Worm (Caenorhabditis elegans) whole organism, L4 larva: Measurements from ENCODE around the gene dylt-3.

ENCODE experiments used
- D1046.2 ChIP-seq: fragments of 200-800 bp; sonication (Bioruptor generic); IDR thresholded peaks from 2 replicates; pipeline ENCODE4 v1.3.6; 2022; ENCODE audit warnings: missing genetic modification characterization, missing compliant biosample characterization
- R02D3.7 ChIP-seq: fragments of 150-350 bp; sonication (generic microtip); optimal IDR thresholded peaks from 3 replicates; lab custom pipeline; 2014; ENCODE audit warnings: missing biosample characterization, missing genetic modification characterization
- T26A8.4 ChIP-seq: fragments of 200-800 bp; sonication (Bioruptor generic); IDR thresholded peaks from 2 replicates; pipeline ENCODE4 v1.3.6; 2022; ENCODE audit warnings: missing genetic modification characterization, missing compliant biosample characterization
- Y48G9A.11 ChIP-seq: fragments of 200-800 bp; sonication (Bioruptor generic); IDR thresholded peaks from 2 replicates; pipeline ENCODE4 v1.3.6; 2022; ENCODE audit warnings: missing genetic modification reagents, missing genetic modification characterization, missing compliant biosample characterization
- ZK337.2 ChIP-seq: fragments of 200-800 bp; sonication (Bioruptor generic); IDR thresholded peaks from 2 replicates; pipeline ENCODE4 v1.3.6; 2022; ENCODE audit warnings: missing genetic modification reagents, missing genetic modification characterization, missing compliant biosample characterization
- ZK546.5 ChIP-seq, 2 experiments: sonication (generic microtip); optimal IDR thresholded peaks; 2 replicates each; lab custom pipeline; 2017; ENCODE audit warnings: missing biosample characterization in 2 of 2, missing genetic modification characterization in 2 of 2
- aha-1 ChIP-seq: fragments of 150-350 bp; peaks from one replicate; lab custom pipeline; 2014; ENCODE audit warnings: missing biosample characterization, missing genetic modification characterization
- aly-2 ChIP-seq: sonication (generic microtip); optimal IDR thresholded peaks from 2 replicates; lab custom pipeline; 2018; ENCODE audit warnings: missing biosample characterization, missing genetic modification characterization
- arid-1 ChIP-seq: fragments of 200-800 bp; sonication (Bioruptor generic); conservative IDR thresholded peaks from 2 replicates; pipeline ENCODE4 v1.3.6; 2022; ENCODE audit warnings: missing genetic modification reagents, missing genetic modification characterization, missing compliant biosample characterization
- ceh-28 ChIP-seq: fragments of 150-350 bp; optimal IDR thresholded peaks from 2 replicates; lab custom pipeline; 2014; ENCODE audit warnings: missing biosample characterization, missing genetic modification reagents, missing genetic modification characterization
- ceh-62 ChIP-seq: sonication (generic microtip); optimal IDR thresholded peaks from 2 replicates; lab custom pipeline; 2017; ENCODE audit warnings: missing biosample characterization, missing genetic modification characterization
- daf-12 ChIP-seq: fragments of 150-350 bp; optimal IDR thresholded peaks from 2 replicates; lab custom pipeline; 2014; ENCODE audit warnings: missing biosample characterization, missing genetic modification reagents, missing genetic modification characterization
- daf-16 ChIP-seq, 3 experiments: sonication (generic microtip); optimal IDR thresholded peaks; 2 replicates each; lab custom pipeline; 2016 to 2017; ENCODE audit warnings: missing genetic modification characterization in 3 of 3, missing genetic modification reagents in 3 of 3, mild to moderate bottlenecking in 2 of 3, missing compliant biosample characterization in 2 of 3, missing biosample characterization in 1 of 3, moderate library complexity in 1 of 3
- fkh-10 ChIP-seq: fragments of 150-350 bp; optimal IDR thresholded peaks from 2 replicates; lab custom pipeline; 2014; ENCODE audit warnings: missing biosample characterization, missing genetic modification reagents, missing genetic modification characterization
- hlh-11 ChIP-seq: fragments of 200-800 bp; sonication (Bioruptor generic); optimal IDR thresholded peaks from 2 replicates; lab custom pipeline; 2018; ENCODE audit warnings: mild to moderate bottlenecking, missing genetic modification characterization, missing compliant biosample characterization
- lin-13 ChIP-seq: fragments of 150-350 bp; optimal IDR thresholded peaks from 2 replicates; lab custom pipeline; 2014; ENCODE audit warnings: missing biosample characterization, missing genetic modification reagents, missing genetic modification characterization
- lir-3 ChIP-seq: sonication (generic microtip); optimal IDR thresholded peaks from 2 replicates; lab custom pipeline; 2016; ENCODE audit warnings: mild to moderate bottlenecking, missing genetic modification characterization, missing compliant biosample characterization
- mdl-1 ChIP-seq, 2 experiments: fragments of 150-350 bp in 1 of 2; sonication (generic microtip) in 1 of 2; optimal IDR thresholded peaks; 2 replicates each; lab custom pipeline; 2014 to 2017; ENCODE audit warnings: missing biosample characterization in 2 of 2, missing genetic modification characterization in 2 of 2
- mep-1 ChIP-seq: fragments of 150-350 bp; sonication (generic microtip); optimal IDR thresholded peaks from 3 replicates; lab custom pipeline; 2014; ENCODE audit warnings: missing biosample characterization, missing genetic modification characterization
- nhr-10 ChIP-seq: fragments of 150-350 bp; optimal IDR thresholded peaks from 2 replicates; lab custom pipeline; 2014; ENCODE audit warnings: missing biosample characterization, missing genetic modification characterization
- nhr-102 ChIP-seq: sonication (generic microtip); optimal IDR thresholded peaks from 2 replicates; lab custom pipeline; 2016; ENCODE audit warnings: mild to moderate bottlenecking, missing genetic modification characterization, moderate library complexity, missing compliant biosample characterization
- nhr-25 ChIP-seq: sonication (generic microtip); optimal IDR thresholded peaks from 2 replicates; lab custom pipeline; 2017; ENCODE audit warnings: missing genetic modification characterization, mild to moderate bottlenecking, missing compliant biosample characterization, antibody characterized with exemption, moderate library complexity, borderline replicate concordance; ENCODE audit not compliant: insufficient read depth
- nhr-28 ChIP-seq: fragments of 150-350 bp; optimal IDR thresholded peaks from 2 replicates; lab custom pipeline; 2014; ENCODE audit warnings: missing biosample characterization, missing genetic modification characterization
- pqm-1 ChIP-seq: sonication (generic microtip); optimal IDR thresholded peaks from 2 replicates; lab custom pipeline; 2017; ENCODE audit warnings: missing biosample characterization, missing genetic modification characterization
- sdz-12 ChIP-seq: fragments of 200-800 bp; sonication (Bioruptor generic); optimal IDR thresholded peaks from 2 replicates; lab custom pipeline; 2018; ENCODE audit warnings: mild to moderate bottlenecking, missing genetic modification characterization, missing compliant biosample characterization
- snpc-4 ChIP-seq: fragments of 150-350 bp; optimal IDR thresholded peaks from 2 replicates; lab custom pipeline; 2014; ENCODE audit warnings: missing biosample characterization, missing genetic modification characterization
- tra-1 ChIP-seq: fragments of 200-800 bp; sonication (Bioruptor generic); IDR thresholded peaks from 2 replicates; pipeline ENCODE4 v1.3.6; 2022; ENCODE audit warnings: missing genetic modification reagents, missing genetic modification characterization, missing compliant biosample characterization
- unc-62 ChIP-seq, 3 experiments: fragments of 150-350 bp in 1 of 3; sonication (generic microtip); optimal IDR thresholded peaks in 2 of 3; peaks in 1 of 3; 1 replicate in 1 of 3; 2 replicates in 2 of 3; lab custom pipeline; 2014 to 2017; ENCODE audit warnings: missing biosample characterization in 3 of 3, missing genetic modification characterization in 3 of 3, missing genetic modification reagents in 3 of 3, missing genotype in 1 of 3
- vab-7 ChIP-seq: fragments of 200-800 bp; sonication (Bioruptor generic); IDR thresholded peaks from 2 replicates; pipeline ENCODE4 v1.3.6; 2022; ENCODE audit warnings: missing genetic modification reagents, missing genetic modification characterization, missing compliant biosample characterization
- zfp-2 ChIP-seq: sonication (generic microtip); optimal IDR thresholded peaks from 2 replicates; lab custom pipeline; 2016; ENCODE audit warnings: mild to moderate bottlenecking, missing genetic modification characterization, missing compliant biosample characterization

Gene dylt-3

ce11 chrII:8190455-8190854 lies 8.9 kb downstream of the dylt-3 start, which contains the start of gene T05C12.8:
Gene T05C12.8, minus strand, starts transcription at chrII:8190555.
- no peak for TF ChIP-seq ceh-28
- TF ChIP-seq, all 104 proteins: peak for 0

- no peak for TF ChIP-seq mdl-1 (tag; optimal IDR thresholded peaks at IDR 0.05; lab: Kevin White, UChicago)
- TF ChIP-seq Y48G9A.11 = no peak
- TF ChIP-seq snpc-4 (tag; lab: Kevin White, UChicago) = no peak
- no peak for TF ChIP-seq daf-12 (tag; lab: Kevin White, UChicago)
- no peak for TF ChIP-seq tra-1 (GFP tag; lab: Robert Waterston, UW)
These were observed 11.6 kb downstream of the dylt-3 start, which contains the start of gene T05C12.9 for ce11 chrII:8193126-8193525. Gene T05C12.9, minus strand, starts transcription at chrII:8193226.

- TF ChIP-seq nhr-10 (tag; lab: Kevin White, UChicago) (no peak), aha-1 (no peak), unc-62 (GFP tag; optimal IDR thresholded peaks at IDR 0.05 in 1 of 2; lab: Kevin White, UChicago) (peak in 1 of 2 experiments; percentile 49), unc-62 (tag; optimal IDR thresholded peaks at IDR 0.05; lab: Kevin White, UChicago) (no peak)
These were observed 12.4 kb downstream of the dylt-3 start for ce11 chrII:8193922-8194321.

- TF ChIP-seq arid-1 (GFP tag; lab: Robert Waterston, UW) (no peak), aly-2 (tag; lab: Kevin White, UChicago) (no peak), lir-3 (tag; lab: Kevin White, UChicago) (no peak)
These were observed 17.0 kb downstream of the dylt-3 start, which contains the start of gene qua-1 for ce11 chrII:8198503-8198902. Gene qua-1, plus strand, starts transcription at chrII:8198803.

- TF ChIP-seq nhr-102 (tag; lab: Kevin White, UChicago) = no peak
- TF ChIP-seq hlh-11 (tag; lab: Kevin White, UChicago) = no peak
- TF ChIP-seq lin-13 (GFP tag; lab: Kevin White, UChicago) = no peak
- peak; percentile 78 for TF ChIP-seq aha-1
These were observed 18.3 kb downstream of the dylt-3 start for ce11 chrII:8199803-8200202.

ce11 chrII:8204039-8204438 lies 22.5 kb downstream of the dylt-3 start, which contains the start of gene col-76:
Gene col-76, plus strand, starts transcription at chrII:8204339.
- TF ChIP-seq mep-1 (tag; lab: Kevin White, UChicago) = no peak
- no peak for TF ChIP-seq zfp-2
- no peak for TF ChIP-seq sdz-12 (GFP tag; lab: Kevin White, UChicago)
- TF ChIP-seq ZK546.5 (tag; optimal IDR thresholded peaks at IDR 0.05; lab: Kevin White, UChicago) = no peak
- TF ChIP-seq fkh-10 = no peak
- no peak for TF ChIP-seq ceh-62 (tag; lab: Kevin White, UChicago)
- TF ChIP-seq R02D3.7 (tag; lab: Kevin White, UChicago) = no peak
- TF ChIP-seq snpc-4 (tag; lab: Kevin White, UChicago) = no peak
- no peak for TF ChIP-seq vab-7
- no peak for TF ChIP-seq T26A8.4 (GFP tag; lab: Robert Waterston, UW)
- TF ChIP-seq ZK337.2 (GFP tag; lab: Robert Waterston, UW) = no peak

- TF ChIP-seq nhr-25 (tag; lab: Kevin White, UChicago) (no peak), nhr-28 (tag; lab: Kevin White, UChicago) (peak; percentile 59), D1046.2 (GFP tag; lab: Robert Waterston, UW) (no peak), pqm-1 (peak; percentile 40), daf-16 (GFP tag; optimal IDR thresholded peaks at IDR 0.05; lab: Kevin White, UChicago) (no peak), daf-16 (tag; optimal IDR thresholded peaks at IDR 0.05; lab: Kevin White, UChicago) (peak; percentile 2), vab-7 (no peak)
These were observed 24.1 kb downstream of the dylt-3 start for ce11 chrII:8205612-8206011.
